Worm (Caenorhabditis elegans) whole organism, L2 larva: ENCODE results near the gene C39E6.2.

Experiments used
- alr-1 ChIP-seq: fragments of 150-350 bp; optimal IDR thresholded peaks from 2 replicates; lab custom pipeline; 2014; ENCODE audit warnings: missing biosample characterization, missing genetic modification characterization
- aly-2 ChIP-seq: fragments of 150-350 bp; optimal IDR thresholded peaks from 2 replicates; lab custom pipeline; 2014; ENCODE audit warnings: missing biosample characterization, missing genetic modification characterization
- ama-1 ChIP-seq: fragments of 150-350 bp; optimal IDR thresholded peaks from 2 replicates; lab custom pipeline; 2018; ENCODE audit warnings: inconsistent platforms
- ceh-16 ChIP-seq: fragments of 150-350 bp; optimal IDR thresholded peaks from 2 replicates; lab custom pipeline; 2014; ENCODE audit warnings: missing biosample characterization, missing genetic modification characterization
- fos-1 ChIP-seq: fragments of 150-350 bp; optimal IDR thresholded peaks from 2 replicates; lab custom pipeline; 2014; ENCODE audit warnings: missing biosample characterization, missing genetic modification characterization
- nhr-21 ChIP-seq: fragments of 150-350 bp; optimal IDR thresholded peaks from 2 replicates; lab custom pipeline; 2014; ENCODE audit warnings: missing biosample characterization, missing genetic modification characterization
- nhr-25 ChIP-seq: fragments of 150-350 bp; sonication (generic microtip); optimal IDR thresholded peaks from 3 replicates; lab custom pipeline; 2014; ENCODE audit warnings: missing biosample characterization, missing genetic modification characterization
- nhr-77 ChIP-seq: fragments of 150-350 bp; optimal IDR thresholded peaks from 2 replicates; lab custom pipeline; 2014; ENCODE audit warnings: missing biosample characterization, missing genetic modification characterization
- ztf-11 ChIP-seq: sonication (generic microtip); optimal IDR thresholded peaks from 2 replicates; lab custom pipeline; 2017; ENCODE audit warnings: missing biosample characterization, missing genetic modification characterization

- TF ChIP-seq ceh-16 (tag; lab: Kevin White, UChicago): no peak
- no peak for TF ChIP-seq ztf-11
- no peak for TF ChIP-seq alr-1 (tag; lab: Kevin White, UChicago)
- TF ChIP-seq nhr-25 (tag; lab: Kevin White, UChicago): no peak
- TF ChIP-seq fos-1: no peak
- TF ChIP-seq nhr-21: no peak
- TF ChIP-seq nhr-77 (tag; lab: Kevin White, UChicago): no peak
- TF ChIP-seq ama-1 (lab: Kevin White, UChicago): no peak
- TF ChIP-seq aly-2 (tag; lab: Kevin White, UChicago): no peak
Measured at ce11 chrX:4704877-4705276, 50.0 kb downstream of the C39E6.2 start, which contains the start of gene aqp-8.
